Fruit fly (Drosophila melanogaster) whole organism: ENCODE measurements around the gene CG14572.

ENCODE experiments used
- CG8478 ChIP-seq: fragments of >200 bp; optimal IDR thresholded peaks from 2 replicates; lab custom pipeline; 2018; ENCODE audit warnings: inconsistent platforms
- Dll ChIP-seq: fragments of >200 bp; optimal IDR thresholded peaks from 2 replicates; lab custom pipeline; 2017
- EcR ChIP-seq, 2 experiments: fragments of >200 bp; optimal IDR thresholded peaks; 2 replicates each; lab custom pipeline; 2017; ENCODE audit warnings: missing biosample characterization in 2 of 2, missing genetic modification characterization in 2 of 2, missing genetic modification reagents in 2 of 2
- pan ChIP-seq: fragments of >200 bp; optimal IDR thresholded peaks from 2 replicates; lab custom pipeline; 2017
- psq ChIP-seq: fragments of >200 bp; optimal IDR thresholded peaks from 2 replicates; lab custom pipeline; 2017
- usp ChIP-seq: fragments of >200 bp; optimal IDR thresholded peaks from 2 replicates; lab custom pipeline; 2017; ENCODE audit warnings: missing biosample characterization, missing genetic modification characterization, mixed read lengths

Gene CG14572

dm6 chr3L:21769515-21769914, 28.2 kb downstream of the CG14572 start, which contains the start of gene CG7370:
Gene CG7370 (plus strand): TSS chr3L:21769815.
- TF ChIP-seq usp (GFP tag; lab: Kevin White, UChicago) (no peak), EcR (GFP tag; optimal IDR thresholded peaks at IDR 0.05; lab: Kevin White, UChicago) (no peak), CG8478 (lab: Kevin White, UChicago) (no peak), pan (lab: Kevin White, UChicago) (no peak), psq (lab: Kevin White, UChicago) (no peak), Dll (no peak)

- TF ChIP-seq CG8478 (lab: Kevin White, UChicago) (no peak), Dll (no peak), psq (lab: Kevin White, UChicago) (no peak), EcR (GFP tag; optimal IDR thresholded peaks at IDR 0.05; lab: Kevin White, UChicago) (no peak), pan (lab: Kevin White, UChicago) (no peak), usp (GFP tag; lab: Kevin White, UChicago) (no peak)
Measured at dm6 chr3L:21770328-21770727, 29.0 kb downstream of the CG14572 start, which contains the start of gene Syn1. Gene Syn1 (minus strand): TSS chr3L:21770534.

dm6 chr3L:21773855-21774254, 32.5 kb downstream of the CG14572 start:
- no peak for TF ChIP-seq CG8478 (lab: Kevin White, UChicago)
- TF ChIP-seq psq (lab: Kevin White, UChicago), result no peak
- TF ChIP-seq pan (lab: Kevin White, UChicago), result no peak
- no peak for TF ChIP-seq usp (GFP tag; lab: Kevin White, UChicago)
- TF ChIP-seq Dll, result no peak
- TF ChIP-seq EcR (GFP tag; optimal IDR thresholded peaks at IDR 0.05; lab: Kevin White, UChicago), result no peak

dm6 chr3L:21787883-21788282, 46.5 kb downstream of the CG14572 start:
- TF ChIP-seq Dll, result no peak
- no peak for TF ChIP-seq EcR (GFP tag; optimal IDR thresholded peaks at IDR 0.05; lab: Kevin White, UChicago)
- TF ChIP-seq pan (lab: Kevin White, UChicago), result no peak
- no peak for TF ChIP-seq CG8478 (lab: Kevin White, UChicago)
- TF ChIP-seq usp (GFP tag; lab: Kevin White, UChicago), result no peak
- TF ChIP-seq psq (lab: Kevin White, UChicago), result no peak
